Worm (Caenorhabditis elegans) whole organism, mixed stage, embryonic: Measurements from ENCODE around the gene acr-24.
"Not testable (repeated sequence)": the region's sequence is repeated elsewhere in the genome, so short reads cannot be mapped to it uniquely, and the experiment has no call there.

Experiments
- M03D4.4 ChIP-seq: sonication (generic microtip); optimal IDR thresholded peaks from 2 replicates; lab custom pipeline; 2017; ENCODE audit warnings: mild to moderate bottlenecking, missing genetic modification characterization, missing compliant biosample characterization
- bed-3 ChIP-seq: fragments of 200-800 bp; sonication (Bioruptor generic); optimal IDR thresholded peaks from 3 replicates; lab custom pipeline; 2018; ENCODE audit warnings: mild to moderate bottlenecking, missing genetic modification characterization, moderate library complexity, missing compliant biosample characterization
- blmp-1 ChIP-seq: fragments of 150-350 bp; optimal IDR thresholded peaks from 2 replicates; lab custom pipeline; 2014; ENCODE audit warnings: missing biosample characterization, missing genetic modification characterization
- ceh-39 ChIP-seq: fragments of 150-350 bp; optimal IDR thresholded peaks from 2 replicates; lab custom pipeline; 2014; ENCODE audit warnings: missing biosample characterization, missing genetic modification characterization
- ceh-83 ChIP-seq: fragments of 200-800 bp; sonication (Bioruptor generic); optimal IDR thresholded peaks from 2 replicates; lab custom pipeline; 2018; ENCODE audit warnings: mild to moderate bottlenecking, missing genetic modification characterization, missing compliant biosample characterization
- ces-1 ChIP-seq: fragments of 150-350 bp; optimal IDR thresholded peaks from 2 replicates; lab custom pipeline; 2014; ENCODE audit warnings: missing biosample characterization, missing genetic modification reagents, missing genetic modification characterization
- cnd-1 ChIP-seq: fragments of 200-800 bp; sonication (Bioruptor generic); optimal IDR thresholded peaks from 2 replicates; lab custom pipeline; 2018; ENCODE audit warnings: mild to moderate bottlenecking, missing genetic modification characterization, missing compliant biosample characterization
- drap-1 ChIP-seq: fragments of 200-800 bp; sonication (Bioruptor generic); optimal IDR thresholded peaks from 3 replicates; lab custom pipeline; 2018; ENCODE audit warnings: mild to moderate bottlenecking, missing genetic modification characterization, missing compliant biosample characterization
- elt-1 ChIP-seq: sonication (generic microtip); optimal IDR thresholded peaks from 2 replicates; lab custom pipeline; 2017; ENCODE audit warnings: missing genetic modification characterization, mild to moderate bottlenecking, missing compliant biosample characterization, antibody characterized with exemption, moderate library complexity, borderline replicate concordance; ENCODE audit not compliant: insufficient read depth
- elt-3 ChIP-seq: fragments of 150-350 bp; optimal IDR thresholded peaks from 2 replicates; lab custom pipeline; 2014; ENCODE audit warnings: missing biosample characterization, missing genetic modification characterization
- flh-1 ChIP-seq: fragments of 200-800 bp; sonication (Bioruptor generic); optimal IDR thresholded peaks from 2 replicates; lab custom pipeline; 2018; ENCODE audit warnings: mild to moderate bottlenecking, missing genetic modification characterization, moderate library complexity, missing compliant biosample characterization
- ham-2 ChIP-seq: fragments of 200-800 bp; sonication (Bioruptor generic); optimal IDR thresholded peaks from 2 replicates; lab custom pipeline; 2018; ENCODE audit warnings: mild to moderate bottlenecking, missing genetic modification characterization, missing compliant biosample characterization
- lin-13 ChIP-seq: fragments of 150-350 bp; optimal IDR thresholded peaks from 2 replicates; lab custom pipeline; 2014; ENCODE audit warnings: missing biosample characterization, missing genetic modification characterization
- lin-32 ChIP-seq: fragments of 200-800 bp; sonication (Bioruptor generic); optimal IDR thresholded peaks from 2 replicates; lab custom pipeline; 2018; ENCODE audit warnings: mild to moderate bottlenecking, missing genetic modification characterization, missing compliant biosample characterization
- lsy-2 ChIP-seq: fragments of 150-350 bp; optimal IDR thresholded peaks from 2 replicates; lab custom pipeline; 2014; ENCODE audit warnings: missing biosample characterization, missing genetic modification characterization
- mab-5 ChIP-seq: fragments of 150-350 bp; optimal IDR thresholded peaks from 2 replicates; lab custom pipeline; 2014; ENCODE audit warnings: missing biosample characterization, missing genetic modification characterization
- mep-1 ChIP-seq: fragments of 150-350 bp; optimal IDR thresholded peaks from 2 replicates; lab custom pipeline; 2017; ENCODE audit warnings: missing biosample characterization, missing genetic modification reagents, missing genetic modification characterization, inconsistent platforms
- nhr-12 ChIP-seq: fragments of 150-350 bp; optimal IDR thresholded peaks from 2 replicates; lab custom pipeline; 2014; ENCODE audit warnings: missing biosample characterization, missing genetic modification characterization
- nhr-2 ChIP-seq: fragments of 150-350 bp; optimal IDR thresholded peaks from 2 replicates; lab custom pipeline; 2014; ENCODE audit warnings: missing biosample characterization, missing genetic modification characterization
- nhr-237 ChIP-seq: fragments of 150-350 bp; optimal IDR thresholded peaks from 2 replicates; lab custom pipeline; 2014; ENCODE audit warnings: missing biosample characterization, missing genetic modification characterization
- nhr-28 ChIP-seq: fragments of 150-350 bp; optimal IDR thresholded peaks from 2 replicates; lab custom pipeline; 2014; ENCODE audit warnings: missing biosample characterization, missing genetic modification characterization
- nhr-76 ChIP-seq: sonication (generic microtip); optimal IDR thresholded peaks from 2 replicates; lab custom pipeline; 2017; ENCODE audit warnings: missing biosample characterization, missing genetic modification characterization
- pha-4 ChIP-seq: fragments of 150-350 bp; optimal IDR thresholded peaks from 2 replicates; lab custom pipeline; 2018; ENCODE audit warnings: missing biosample characterization, missing genetic modification reagents, missing genetic modification characterization
- sem-2 ChIP-seq: fragments of 200-800 bp; sonication (Bioruptor generic); optimal IDR thresholded peaks from 2 replicates; lab custom pipeline; 2018; ENCODE audit warnings: mild to moderate bottlenecking, missing genetic modification characterization, missing compliant biosample characterization
- sptf-1 ChIP-seq: sonication (generic microtip); optimal IDR thresholded peaks from 2 replicates; lab custom pipeline; 2017; ENCODE audit warnings: mild to moderate bottlenecking, missing genetic modification characterization, moderate library complexity, missing compliant biosample characterization
- tbx-8 ChIP-seq: fragments of 200-800 bp; sonication (Bioruptor generic); optimal IDR thresholded peaks from 2 replicates; lab custom pipeline; 2018; ENCODE audit warnings: mild to moderate bottlenecking, missing genetic modification characterization, moderate library complexity, missing compliant biosample characterization
- unc-120 ChIP-seq: sonication (generic microtip); optimal IDR thresholded peaks from 2 replicates; lab custom pipeline; 2017; ENCODE audit warnings: missing genetic modification characterization, missing compliant biosample characterization; ENCODE audit not compliant: poor library complexity, severe bottlenecking
- unc-39 ChIP-seq: fragments of 150-350 bp; optimal IDR thresholded peaks from 2 replicates; lab custom pipeline; 2014; ENCODE audit warnings: missing biosample characterization, missing genetic modification characterization
- unc-62 ChIP-seq: fragments of 150-350 bp; optimal IDR thresholded peaks from 2 replicates; lab custom pipeline; 2014; ENCODE audit warnings: missing biosample characterization, missing genetic modification reagents, missing genetic modification characterization
- zip-8 ChIP-seq: fragments of 150-350 bp; optimal IDR thresholded peaks from 2 replicates; lab custom pipeline; 2014; ENCODE audit warnings: missing biosample characterization, missing genetic modification characterization

acr-24 gene

DNA sequence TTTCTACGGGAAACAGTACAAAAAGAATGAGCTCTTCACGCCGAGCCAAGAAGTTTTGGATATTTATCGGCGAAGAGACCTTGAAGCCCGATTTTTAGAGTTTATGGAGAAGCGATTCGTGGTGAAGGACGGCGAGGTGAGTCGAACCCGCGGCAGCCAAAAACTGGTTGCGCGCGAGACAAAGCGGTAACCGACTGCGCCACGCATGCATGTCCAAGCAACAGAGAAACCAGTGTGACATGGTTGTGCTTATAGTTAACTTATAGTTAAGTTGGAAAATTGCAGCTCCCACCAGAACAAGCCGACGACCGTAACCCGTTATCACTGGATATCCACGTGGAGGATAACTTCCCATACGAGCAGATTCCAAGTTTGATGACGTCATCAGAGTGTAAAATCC, 21.0 kb upstream of the acr-24 start:
- peak; percentile 36 for TF ChIP-seq sptf-1 (tag; lab: Kevin White, UChicago)
- TF ChIP-seq elt-1 (tag; lab: Kevin White, UChicago) = no peak
- no peak for TF ChIP-seq tbx-8 (GFP tag; lab: Kevin White, UChicago)
- peak; percentile 42 for TF ChIP-seq zip-8 (tag; lab: Kevin White, UChicago)

DNA sequence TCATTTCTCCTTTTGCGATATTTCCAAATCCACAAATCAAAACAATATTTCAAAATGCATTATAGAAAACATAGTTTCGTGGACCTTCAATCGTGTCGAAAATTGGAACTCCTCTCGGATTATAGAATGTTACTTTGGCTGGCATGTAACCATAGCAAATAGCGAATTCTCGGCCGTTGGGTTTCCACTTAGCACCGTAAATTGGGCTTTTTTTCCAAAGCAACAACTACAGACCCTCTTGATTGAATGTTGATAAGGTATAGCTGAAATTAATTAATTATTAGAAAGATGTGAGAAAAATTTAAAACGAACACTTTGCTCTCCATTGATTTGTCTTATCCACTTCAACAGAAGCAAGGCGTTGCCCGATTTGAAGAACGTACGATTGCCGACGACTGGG, 24.0 kb downstream of the acr-24 start, which contains the start of gene Y73F8A.32:
Gene Y73F8A.32, minus strand, starts transcription at position 101 of the 400 bp plus-strand sequence.
- not testable (repeated sequence) for TF ChIP-seq sem-2 (GFP tag; lab: Kevin White, UChicago); elt-3 (tag; lab: Kevin White, UChicago); unc-120
- TF ChIP-seq, all 35 proteins: peak for 0; not testable (repeated sequence) for 35

- TF ChIP-seq elt-1 (tag; lab: Kevin White, UChicago) = no peak
- no peak for TF ChIP-seq ceh-83 (GFP tag; lab: Kevin White, UChicago)
- TF ChIP-seq mab-5 (tag; lab: Kevin White, UChicago) = no peak
- TF ChIP-seq lsy-2 (tag; lab: Kevin White, UChicago) = no peak
- no peak for TF ChIP-seq pha-4 (tag; lab: Kevin White, UChicago)
- TF ChIP-seq bed-3 (GFP tag; lab: Kevin White, UChicago) = no peak
- no peak for TF ChIP-seq blmp-1
- no peak for TF ChIP-seq drap-1 (GFP tag; lab: Kevin White, UChicago)
- no peak for TF ChIP-seq nhr-28 (tag; lab: Kevin White, UChicago)
- no peak for TF ChIP-seq cnd-1 (tag; lab: Kevin White, UChicago)
- no peak for TF ChIP-seq ces-1
- TF ChIP-seq elt-3 (tag; lab: Kevin White, UChicago) = no peak
- TF ChIP-seq lin-32 (GFP tag; lab: Kevin White, UChicago) = no peak
Measured at ce11 chrIV:15523700-15524099, 26.3 kb downstream of the acr-24 start.

- TF ChIP-seq lsy-2 (tag; lab: Kevin White, UChicago) = no peak
- TF ChIP-seq mab-5 (tag; lab: Kevin White, UChicago) = no peak
- no peak for TF ChIP-seq flh-1 (GFP tag; lab: Kevin White, UChicago)
- no peak for TF ChIP-seq zip-8 (tag; lab: Kevin White, UChicago)
- TF ChIP-seq nhr-2 (tag; lab: Kevin White, UChicago) = no peak
- no peak for TF ChIP-seq lin-13 (tag; lab: Kevin White, UChicago)
- no peak for TF ChIP-seq cnd-1 (tag; lab: Kevin White, UChicago)
- no peak for TF ChIP-seq nhr-12 (tag; lab: Kevin White, UChicago)
- no peak for TF ChIP-seq nhr-237 (tag; lab: Kevin White, UChicago)
- no peak for TF ChIP-seq nhr-76 (tag; lab: Kevin White, UChicago)
- no peak for TF ChIP-seq unc-39 (tag; lab: Kevin White, UChicago)
- TF ChIP-seq blmp-1 = no peak
- TF ChIP-seq ces-1 = no peak
- TF ChIP-seq pha-4 (tag; lab: Kevin White, UChicago) = no peak
- TF ChIP-seq bed-3 (GFP tag; lab: Kevin White, UChicago) = no peak
- no peak for TF ChIP-seq unc-120
- no peak for TF ChIP-seq ceh-39 (tag; lab: Kevin White, UChicago)
Measured at ce11 chrIV:15524923-15525322, 27.6 kb downstream of the acr-24 start.

ce11 chrIV:15525733-15526132, 28.4 kb downstream of the acr-24 start:
- TF ChIP-seq cnd-1 (tag; lab: Kevin White, UChicago) = no peak
- TF ChIP-seq ham-2 = no peak
- TF ChIP-seq unc-62 (GFP tag; lab: Kevin White, UChicago) = no peak
- no peak for TF ChIP-seq nhr-237 (tag; lab: Kevin White, UChicago)
- TF ChIP-seq tbx-8 (GFP tag; lab: Kevin White, UChicago) = no peak
- TF ChIP-seq M03D4.4 = no peak
- no peak for TF ChIP-seq sem-2 (GFP tag; lab: Kevin White, UChicago)
- no peak for TF ChIP-seq mep-1
- TF ChIP-seq nhr-12 (tag; lab: Kevin White, UChicago) = no peak
- no peak for TF ChIP-seq ceh-39 (tag; lab: Kevin White, UChicago)
- TF ChIP-seq ces-1 = no peak
- no peak for TF ChIP-seq elt-1 (tag; lab: Kevin White, UChicago)
- TF ChIP-seq pha-4 (tag; lab: Kevin White, UChicago) = no peak
